Fruit fly (Drosophila melanogaster) whole organism, adult: ENCODE results near the gene CG6013.

Experiments
- CG11617 ChIP-seq: fragments of 200-800 bp; sonication (Bioruptor generic); optimal IDR thresholded peaks from 2 replicates; lab custom pipeline; 2017; ENCODE audit warnings: mild to moderate bottlenecking, missing biosample characterization, missing genetic modification reagents, missing genetic modification characterization
- CG12768 ChIP-seq: fragments of 200-800 bp; sonication (Bioruptor generic); optimal IDR thresholded peaks from 2 replicates; lab custom pipeline; 2017; ENCODE audit warnings: missing biosample characterization, missing genetic modification characterization, mild to moderate bottlenecking, moderate library complexity, missing genetic modification reagents
- CG14711 ChIP-seq: fragments of 200-800 bp; sonication (Bioruptor generic); optimal IDR thresholded peaks from 2 replicates; lab custom pipeline; 2018; ENCODE audit warnings: missing biosample characterization, mild to moderate bottlenecking, missing genetic modification characterization, moderate library complexity
- CG1620 ChIP-seq: fragments of 200-800 bp; sonication (Bioruptor generic); optimal IDR thresholded peaks from 2 replicates; lab custom pipeline; 2016; ENCODE audit warnings: missing biosample characterization, missing genetic modification characterization
- CG33017 ChIP-seq: fragments of 200-800 bp; sonication (Bioruptor generic); optimal IDR thresholded peaks from 2 replicates; lab custom pipeline; 2018; ENCODE audit warnings: missing biosample characterization, mild to moderate bottlenecking, missing genetic modification characterization, moderate library complexity
- CG5204 ChIP-seq: fragments of 200-800 bp; sonication (Bioruptor generic); optimal IDR thresholded peaks from 2 replicates; lab custom pipeline; 2016; ENCODE audit warnings: missing biosample characterization, missing genetic modification characterization
- CG7045 ChIP-seq: fragments of 200-800 bp; sonication (Bioruptor generic); optimal IDR thresholded peaks from 2 replicates; lab custom pipeline; 2017; ENCODE audit warnings: missing biosample characterization, mild to moderate bottlenecking, missing genetic modification characterization
- CG7101 ChIP-seq: fragments of 200-800 bp; sonication (Bioruptor generic); optimal IDR thresholded peaks from 2 replicates; lab custom pipeline; 2018; ENCODE audit warnings: missing biosample characterization, mild to moderate bottlenecking, missing genetic modification characterization, moderate library complexity
- Clk ChIP-seq: fragments of 200-800 bp; sonication (Bioruptor generic); optimal IDR thresholded peaks from 2 replicates; lab custom pipeline; 2017; ENCODE audit warnings: missing biosample characterization, missing genetic modification characterization
- Crg-1 ChIP-seq: fragments of 200-800 bp; sonication (Bioruptor generic); optimal IDR thresholded peaks from 2 replicates; lab custom pipeline; 2016; ENCODE audit warnings: missing biosample characterization, missing genetic modification characterization
- Hr96 ChIP-seq: fragments of 200-800 bp; sonication (Bioruptor generic); optimal IDR thresholded peaks from 2 replicates; lab custom pipeline; 2016; ENCODE audit warnings: missing biosample characterization, missing genetic modification characterization
- Mnt ChIP-seq: fragments of 200-800 bp; sonication (Bioruptor generic); optimal IDR thresholded peaks from 2 replicates; lab custom pipeline; 2016; ENCODE audit warnings: missing biosample characterization, mild to moderate bottlenecking, missing genetic modification characterization
- bab1 ChIP-seq: fragments of 200-800 bp; sonication (Bioruptor generic); optimal IDR thresholded peaks from 3 replicates; lab custom pipeline; 2019; ENCODE audit warnings: missing biosample characterization, mild to moderate bottlenecking, missing genetic modification characterization, moderate library complexity
- cic ChIP-seq: fragments of 200-800 bp; sonication (Bioruptor generic); optimal IDR thresholded peaks from 2 replicates; lab custom pipeline; 2017; ENCODE audit warnings: missing biosample characterization, mild to moderate bottlenecking, missing genetic modification characterization, moderate library complexity
- cnc ChIP-seq, 2 experiments: fragments of >200 bp; optimal IDR thresholded peaks; 2 replicates each; lab custom pipeline; 2017
- kay ChIP-seq: fragments of 200-800 bp; sonication (Bioruptor generic); peaks from one replicate; lab custom pipeline; 2016; ENCODE audit warnings: missing biosample characterization, missing genetic modification characterization, borderline replicate concordance
- ovo ChIP-seq: fragments of 200-800 bp; sonication (Bioruptor generic); optimal IDR thresholded peaks from 2 replicates; lab custom pipeline; 2016; ENCODE audit warnings: missing biosample characterization, missing genetic modification characterization
- pad ChIP-seq: fragments of 200-800 bp; sonication (Bioruptor generic); optimal IDR thresholded peaks from 3 replicates; lab custom pipeline; 2017; ENCODE audit warnings: missing biosample characterization, missing genetic modification characterization, mild to moderate bottlenecking, moderate library complexity, missing genetic modification reagents
- tj ChIP-seq: fragments of 200-800 bp; sonication (Bioruptor generic); optimal IDR thresholded peaks from 3 replicates; lab custom pipeline; 2017; ENCODE audit warnings: missing biosample characterization, mild to moderate bottlenecking, missing genetic modification characterization, moderate library complexity
- toe ChIP-seq: fragments of 200-800 bp; sonication (Bioruptor generic); optimal IDR thresholded peaks from 2 replicates; lab custom pipeline; 2016; ENCODE audit warnings: missing biosample characterization, missing genetic modification characterization

Gene CG6013

dm6 chr3R:19031210-19031609 lies at the start of gene CG6013, which contains the start of gene Prp18:
TSS of gene CG6013 (plus strand) at chr3R:19031503.
TSS of gene Prp18 (minus strand) at chr3R:19031271.
- TF ChIP-seq Crg-1 (no peak), CG5204 (GFP tag; lab: Kevin White, UChicago) (no peak), ovo (GFP tag; lab: Kevin White, UChicago) (no peak), CG12768 (GFP tag; lab: Kevin White, UChicago) (no peak), tj (GFP tag; lab: Kevin White, UChicago) (no peak), CG33017 (peak; percentile 63), toe (GFP tag; lab: Kevin White, UChicago) (no peak), CG11617 (GFP tag; lab: Kevin White, UChicago) (peak; percentile 53), CG7045 (GFP tag; lab: Kevin White, UChicago) (peak; percentile 36), Clk (no peak), pad (GFP tag; lab: Kevin White, UChicago) (peak; percentile 8), CG1620 (GFP tag; lab: Kevin White, UChicago) (no peak), CG7101 (tag; lab: Kevin White, UChicago) (peak; percentile 77), kay (GFP tag; lab: Kevin White, UChicago) (no peak), Mnt (GFP tag; lab: Kevin White, UChicago) (no peak), Hr96 (GFP tag; lab: Kevin White, UChicago) (no peak), cic (no peak), bab1 (peak; percentile 75), CG14711 (tag; lab: Kevin White, UChicago) (peak; percentile 72), cnc (optimal IDR thresholded peaks at IDR 0.05; lab: Kevin White, UChicago) (no peak)

- TF ChIP-seq Clk = peak; percentile 65
- TF ChIP-seq CG33017 = peak; percentile 78
- peak; percentile 77 for TF ChIP-seq CG11617 (GFP tag; lab: Kevin White, UChicago)
- no peak for TF ChIP-seq kay (GFP tag; lab: Kevin White, UChicago)
- TF ChIP-seq CG5204 (GFP tag; lab: Kevin White, UChicago) = peak; percentile 73
- TF ChIP-seq CG1620 (GFP tag; lab: Kevin White, UChicago) = peak; percentile 67
- TF ChIP-seq cnc (optimal IDR thresholded peaks at IDR 0.05; lab: Kevin White, UChicago) = no peak
- peak; percentile 70 for TF ChIP-seq CG12768 (GFP tag; lab: Kevin White, UChicago)
- TF ChIP-seq Crg-1 = no peak
- peak; percentile 24 for TF ChIP-seq Hr96 (GFP tag; lab: Kevin White, UChicago)
- peak; percentile 63 for TF ChIP-seq toe (GFP tag; lab: Kevin White, UChicago)
- TF ChIP-seq tj (GFP tag; lab: Kevin White, UChicago) = peak; percentile 50
- peak; percentile 50 for TF ChIP-seq pad (GFP tag; lab: Kevin White, UChicago)
- peak; percentile 68 for TF ChIP-seq ovo (GFP tag; lab: Kevin White, UChicago)
- peak; percentile 39 for TF ChIP-seq cic
- TF ChIP-seq CG7045 (GFP tag; lab: Kevin White, UChicago) = peak; percentile 75
- peak; percentile 81 for TF ChIP-seq CG14711 (tag; lab: Kevin White, UChicago)
- TF ChIP-seq bab1 = peak; percentile 83
- TF ChIP-seq CG7101 (tag; lab: Kevin White, UChicago) = peak; percentile 84
- TF ChIP-seq Mnt (GFP tag; lab: Kevin White, UChicago) = peak; percentile 57
Observed at dm6 chr3R:18983614-18984185, 47.6 kb upstream of the CG6013 start, which contains the start of the genes snRNP-U1-C and gukh. TSS of gene snRNP-U1-C (minus strand) at chr3R:18983650. TSS of gene gukh (plus strand) at chr3R:18984025.

- no peak for TF ChIP-seq Hr96 (GFP tag; lab: Kevin White, UChicago)
- peak; percentile 35 for TF ChIP-seq Mnt (GFP tag; lab: Kevin White, UChicago)
- peak; percentile 74 for TF ChIP-seq pad (GFP tag; lab: Kevin White, UChicago)
- no peak for TF ChIP-seq kay (GFP tag; lab: Kevin White, UChicago)
- TF ChIP-seq CG7045 (GFP tag; lab: Kevin White, UChicago) = peak; percentile 46
- TF ChIP-seq CG11617 (GFP tag; lab: Kevin White, UChicago) = peak; percentile 80
- TF ChIP-seq toe (GFP tag; lab: Kevin White, UChicago) = peak; percentile 1
- no peak for TF ChIP-seq tj (GFP tag; lab: Kevin White, UChicago)
- peak; percentile 82 for TF ChIP-seq CG14711 (tag; lab: Kevin White, UChicago)
- TF ChIP-seq bab1 = peak; percentile 62
- TF ChIP-seq ovo (GFP tag; lab: Kevin White, UChicago) = no peak
- TF ChIP-seq Clk = no peak
- TF ChIP-seq CG5204 (GFP tag; lab: Kevin White, UChicago) = peak; percentile 44
- TF ChIP-seq cnc (optimal IDR thresholded peaks at IDR 0.05; lab: Kevin White, UChicago) = no peak
- no peak for TF ChIP-seq cic
- no peak for TF ChIP-seq CG1620 (GFP tag; lab: Kevin White, UChicago)
- peak; percentile 86 for TF ChIP-seq CG7101 (tag; lab: Kevin White, UChicago)
- peak; percentile 66 for TF ChIP-seq CG33017
- TF ChIP-seq Crg-1 = peak; percentile 9
- TF ChIP-seq CG12768 (GFP tag; lab: Kevin White, UChicago) = peak; percentile 57
Observed at dm6 chr3R:18985114-18985785, 46.1 kb upstream of the CG6013 start.

- TF ChIP-seq tj (GFP tag; lab: Kevin White, UChicago) = peak; percentile 97
- no peak for TF ChIP-seq CG11617 (GFP tag; lab: Kevin White, UChicago)
- TF ChIP-seq bab1 = no peak
- TF ChIP-seq pad (GFP tag; lab: Kevin White, UChicago) = no peak
Observed at dm6 chr3R:18986089-18986887, 45.0 kb upstream of the CG6013 start.
